In genomic region chrII:1334-1898, ce11 we compare ENCODE assay signal across 1 worm cellular context.
TF ChIP-seq lines count a peak whose summit lies in the region.

TSS of gene 2L52.1 (plus strand) at chrII:1848.

TF ChIP-seq in whole organism, L1 larva, 84 proteins besides CTCF, POLR2A, EP300 and RAD21 (continued from another document):
- TF ChIP-seq unc-30 (tag; optimal IDR thresholded peaks at IDR 0.05; lab: Kevin White, UChicago) (no peak), alr-1 (tag; optimal IDR thresholded peaks at IDR 0.05; lab: Kevin White, UChicago; ENCODE audit: borderline replicate concordance) (no peak), pax-3 (tag; optimal IDR thresholded peaks at IDR 0.05; lab: Kevin White, UChicago) (no peak), sptf-1 (tag; optimal IDR thresholded peaks at IDR 0.05; lab: Kevin White, UChicago) (no peak), ceh-8 (GFP tag; optimal IDR thresholded peaks at IDR 0.05; lab: Kevin White, UChicago) (no peak)
